Worm (Caenorhabditis elegans) whole organism, midembryonic: Measurements from ENCODE around the gene folr-1.

ENCODE experiments used
- T22C8.4 ChIP-seq: fragments of 200-800 bp; sonication (Bioruptor generic); IDR thresholded peaks from 2 replicates; pipeline ENCODE4 v1.3.6; 2022; ENCODE audit warnings: missing genetic modification characterization, missing compliant biosample characterization
- cog-1 ChIP-seq: sonication (generic microtip); optimal IDR thresholded peaks from 2 replicates; lab custom pipeline; 2016; ENCODE audit warnings: missing genetic modification characterization, missing compliant biosample characterization
- flt-1 ChIP-seq: fragments of 200-800 bp; sonication (Bioruptor generic); IDR thresholded peaks from 2 replicates; pipeline ENCODE4 v1.3.6; 2022; ENCODE audit warnings: missing genetic modification characterization, missing compliant biosample characterization
- klf-2 ChIP-seq: fragments of 200-800 bp; sonication (Bioruptor generic); conservative IDR thresholded peaks from 2 replicates; pipeline ENCODE4 v1.3.6; 2022; ENCODE audit warnings: missing genetic modification reagents, missing genetic modification characterization, missing compliant biosample characterization
- med-1 ChIP-seq: sonication (generic microtip); optimal IDR thresholded peaks from 2 replicates; lab custom pipeline; 2017; ENCODE audit warnings: missing genetic modification characterization, mild to moderate bottlenecking, missing compliant biosample characterization, antibody characterized with exemption, missing genetic modification reagents; ENCODE audit not compliant: insufficient read depth
- ref-1 ChIP-seq: fragments of 200-800 bp; sonication (Bioruptor generic); conservative IDR thresholded peaks from 2 replicates; pipeline ENCODE4 v1.3.6; 2022; ENCODE audit warnings: missing genetic modification reagents, missing genetic modification characterization, missing compliant biosample characterization
- tab-1 ChIP-seq: fragments of 200-800 bp; sonication (Bioruptor generic); IDR thresholded peaks from 2 replicates; pipeline ENCODE4 v1.3.6; 2022; ENCODE audit warnings: missing genetic modification characterization, missing compliant biosample characterization
- ztf-23 ChIP-seq: fragments of 200-800 bp; sonication (Bioruptor generic); IDR thresholded peaks from 2 replicates; pipeline ENCODE4 v1.3.6; 2022; ENCODE audit warnings: missing genetic modification reagents, missing genetic modification characterization, missing compliant biosample characterization
- ztf-29 ChIP-seq: fragments of 200-800 bp; sonication (Bioruptor generic); IDR thresholded peaks from 2 replicates; pipeline ENCODE4 v1.3.6; 2022; ENCODE audit warnings: missing genetic modification reagents, missing genetic modification characterization, missing compliant biosample characterization

The folr-1 gene

DNA sequence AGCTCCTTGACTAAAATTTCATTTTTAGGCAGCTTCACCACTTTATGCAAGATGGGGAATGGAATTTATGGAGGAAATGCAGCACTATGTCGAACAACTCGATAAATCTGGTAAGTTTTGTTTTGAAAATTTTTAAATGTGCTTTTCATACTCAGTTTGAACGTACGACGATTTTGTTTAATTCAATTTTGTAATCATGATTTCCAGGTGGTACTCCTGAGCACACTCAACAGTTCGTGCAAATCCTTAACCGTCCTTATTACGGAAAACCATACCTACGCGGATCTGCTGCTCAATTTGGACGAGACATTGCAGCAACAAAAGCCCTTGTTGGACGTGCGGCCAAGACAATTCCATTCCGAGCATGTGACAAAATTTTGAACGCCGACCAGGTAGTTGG, 43.4 kb downstream of the folr-1 start:
- TF ChIP-seq klf-2, result no peak
- no peak for TF ChIP-seq ztf-29
- TF ChIP-seq T22C8.4 (GFP tag; lab: Robert Waterston, UW), result no peak
- TF ChIP-seq ref-1 (GFP tag; lab: Robert Waterston, UW), result no peak
- no peak for TF ChIP-seq med-1 (GFP tag; lab: Kevin White, UChicago)
- no peak for TF ChIP-seq ztf-23
- TF ChIP-seq flt-1 (GFP tag; lab: Robert Waterston, UW), result no peak
- no peak for TF ChIP-seq tab-1 (GFP tag; lab: Robert Waterston, UW)
- no peak for TF ChIP-seq cog-1

DNA sequence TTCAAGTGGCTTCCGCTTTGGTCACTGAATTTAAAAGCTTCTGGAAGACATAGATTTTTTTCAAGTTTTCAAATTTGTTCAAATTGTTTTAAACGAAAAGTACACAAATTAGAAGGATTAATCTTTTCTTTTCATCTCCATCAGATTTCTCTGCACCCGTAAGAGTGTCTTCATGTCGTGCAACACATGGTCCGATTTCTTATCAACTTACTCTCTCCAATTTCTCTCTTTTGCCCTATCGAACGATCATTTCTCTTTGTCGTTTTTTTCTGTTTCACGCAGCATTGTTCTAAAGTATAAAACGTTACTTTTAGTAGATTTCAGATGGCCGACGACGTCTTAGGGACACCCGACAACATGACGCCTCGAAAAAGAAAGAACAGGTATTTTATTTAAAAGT, 46.2 kb downstream of the folr-1 start, which contains the start of gene pssy-1:
Gene pssy-1 (plus strand): TSS at position 318 of the 400 bp plus-strand sequence.
- no peak for TF ChIP-seq ref-1 (GFP tag; lab: Robert Waterston, UW)
- no peak for TF ChIP-seq med-1 (GFP tag; lab: Kevin White, UChicago)
- no peak for TF ChIP-seq klf-2
- TF ChIP-seq cog-1, result no peak
- TF ChIP-seq ztf-29, result no peak
- TF ChIP-seq ztf-23, result no peak
- TF ChIP-seq flt-1 (GFP tag; lab: Robert Waterston, UW), result no peak
- no peak for TF ChIP-seq tab-1 (GFP tag; lab: Robert Waterston, UW)
- TF ChIP-seq T22C8.4 (GFP tag; lab: Robert Waterston, UW), result no peak
